Worm (Caenorhabditis elegans): Measurements from ENCODE around the gene acly-2.
A peak's percentile ranks its signal among the peaks of the same experiment; 100 is the strongest.

Gene acly-2

ce11 chrV:13085917-13086552, 30.3 kb upstream of the acly-2 start (continued):
- TF ChIP-seq R02D3.7 (tag; optimal IDR thresholded peaks at IDR 0.05) (no peak), nhr-129 (tag; optimal IDR thresholded peaks at IDR 0.05) (peak; percentile 82), lin-39 (tag; optimal IDR thresholded peaks at IDR 0.05) (peak; percentile 55), ama-1 (optimal IDR thresholded peaks at IDR 0.05) (peak; percentile 60), peb-1 (tag; optimal IDR thresholded peaks at IDR 0.05) (no peak)

- no peak for TF ChIP-seq sem-4 (tag; optimal IDR thresholded peaks at IDR 0.05)
- TF ChIP-seq sma-3 (GFP tag; optimal IDR thresholded peaks at IDR 0.05): no peak
- TF ChIP-seq unc-62 (GFP tag; optimal IDR thresholded peaks at IDR 0.05): no peak
- no peak for TF ChIP-seq unc-55 (GFP tag; optimal IDR thresholded peaks at IDR 0.05)
- no peak for TF ChIP-seq sma-9 (GFP tag; optimal IDR thresholded peaks at IDR 0.05)
- no peak for TF ChIP-seq sma-9 (tag; optimal IDR thresholded peaks at IDR 0.05)
- no peak for TF ChIP-seq lin-11 (tag; optimal IDR thresholded peaks at IDR 0.05)
- TF ChIP-seq nhr-77 (tag; optimal IDR thresholded peaks at IDR 0.05): no peak
- TF ChIP-seq F13H6.1 (tag; optimal IDR thresholded peaks at IDR 0.05): no peak
- TF ChIP-seq R02D3.7 (tag; optimal IDR thresholded peaks at IDR 0.05): no peak
- no peak for TF ChIP-seq C34F6.9 (tag; optimal IDR thresholded peaks at IDR 0.05)
- no peak for TF ChIP-seq elt-3 (tag; optimal IDR thresholded peaks at IDR 0.05)
- no peak for TF ChIP-seq nhr-21 (tag; optimal IDR thresholded peaks at IDR 0.05)
- TF ChIP-seq ztf-11 (tag; optimal IDR thresholded peaks at IDR 0.05): no peak
Observed at ce11 chrV:13088485-13088884, 27.8 kb upstream of the acly-2 start.

ce11 chrV:13090130-13090770, 26.0 kb upstream of the acly-2 start, which contains the start of gene C34B4.4:
Gene C34B4.4 (plus strand): TSS chrV:13090405.
- TF ChIP-seq lsy-2 (tag; optimal IDR thresholded peaks at IDR 0.05) (peak in 1 of 2 experiments; percentile 6), C34F6.9 (tag; optimal IDR thresholded peaks at IDR 0.05) (no peak), gmeb-1 (tag; optimal IDR thresholded peaks at IDR 0.05) (no peak), lin-13 (GFP tag; optimal IDR thresholded peaks at IDR 0.05) (peak; percentile 9), sma-9 (GFP tag; optimal IDR thresholded peaks at IDR 0.05) (peak; percentile 29), sma-9 (tag; optimal IDR thresholded peaks at IDR 0.05) (no peak), nhr-25 (tag; optimal IDR thresholded peaks at IDR 0.05) (peak; percentile 23), Y55F3AM.14 (GFP tag; optimal IDR thresholded peaks at IDR 0.05) (peak; percentile 31)

- TF ChIP-seq blmp-1 (tag; optimal IDR thresholded peaks at IDR 0.05; ENCODE audit: insufficient read depth) (no peak), F13H6.1 (tag; optimal IDR thresholded peaks at IDR 0.05) (no peak), nhr-23 (tag; optimal IDR thresholded peaks at IDR 0.05) (no peak), C34F6.9 (tag; optimal IDR thresholded peaks at IDR 0.05) (no peak), mbf-1 (tag; optimal IDR thresholded peaks at IDR 0.05) (no peak), gmeb-1 (tag; optimal IDR thresholded peaks at IDR 0.05) (no peak), ceh-82 (tag; optimal IDR thresholded peaks at IDR 0.05) (no peak), nhr-6 (tag; optimal IDR thresholded peaks at IDR 0.05) (no peak), Y55F3AM.14 (GFP tag; optimal IDR thresholded peaks at IDR 0.05) (no peak)
Observed at ce11 chrV:13092349-13092748, 23.9 kb upstream of the acly-2 start, which contains the start of gene lurp-4. Gene lurp-4 (plus strand): TSS chrV:13092649.

ce11 chrV:13095654-13096053, 20.6 kb upstream of the acly-2 start, which contains the start of gene C34B4.5:
Gene C34B4.5 (plus strand): TSS chrV:13095954.
- TF ChIP-seq elt-1 (tag; optimal IDR thresholded peaks at IDR 0.05) (no peak), gmeb-1 (tag; optimal IDR thresholded peaks at IDR 0.05) (no peak), unc-39 (tag; optimal IDR thresholded peaks at IDR 0.05) (no peak), nhr-11 (tag; optimal IDR thresholded peaks at IDR 0.05) (no peak), nhr-25 (tag; optimal IDR thresholded peaks at IDR 0.05) (no peak), R02D3.7 (tag; optimal IDR thresholded peaks at IDR 0.05) (no peak), ama-1 (optimal IDR thresholded peaks at IDR 0.05) (no peak), ceh-16 (tag; optimal IDR thresholded peaks at IDR 0.05) (no peak), alr-1 (tag; optimal IDR thresholded peaks at IDR 0.05) (no peak), mdl-1 (tag; optimal IDR thresholded peaks at IDR 0.05) (no peak), nhr-237 (tag; optimal IDR thresholded peaks at IDR 0.05) (no peak)
